Fruit fly (Drosophila melanogaster) whole organism, prepupa: ENCODE results near the gene Mettl3.

Experiments used
- CG11294 ChIP-seq: fragments of 200-800 bp; sonication (Bioruptor generic); IDR thresholded peaks from 2 replicates; pipeline ENCODE4 v1.3.6; 2022; ENCODE audit warnings: missing biosample characterization, missing genetic modification characterization
- CG11902 ChIP-seq: fragments of 200-800 bp; sonication (Bioruptor generic); optimal IDR thresholded peaks from 3 replicates; lab custom pipeline; 2016; ENCODE audit warnings: missing biosample characterization, missing genetic modification characterization
- CG32006 ChIP-seq: fragments of 200-800 bp; sonication (Bioruptor generic); optimal IDR thresholded peaks from 3 replicates; lab custom pipeline; 2017; ENCODE audit warnings: missing biosample characterization, mild to moderate bottlenecking, missing genetic modification characterization
- Eip75B ChIP-seq: fragments of 200-800 bp; sonication (Bioruptor generic); optimal IDR thresholded peaks from 3 replicates; lab custom pipeline; 2016; ENCODE audit warnings: missing biosample characterization, missing genetic modification characterization
- Eip93F ChIP-seq: fragments of 200-800 bp; sonication (Bioruptor generic); optimal IDR thresholded peaks from 2 replicates; lab custom pipeline; 2016; ENCODE audit warnings: missing biosample characterization, mild to moderate bottlenecking, missing genetic modification characterization
- Met ChIP-seq: fragments of 200-800 bp; sonication (Bioruptor generic); optimal IDR thresholded peaks from 3 replicates; lab custom pipeline; 2016; ENCODE audit warnings: missing biosample characterization, missing genetic modification characterization
- OdsH ChIP-seq: fragments of 200-800 bp; sonication (Bioruptor generic); optimal IDR thresholded peaks from 3 replicates; lab custom pipeline; 2016; ENCODE audit warnings: missing biosample characterization, missing genetic modification characterization

- no peak for TF ChIP-seq Eip75B (GFP tag; lab: Kevin White, UChicago)
- no peak for TF ChIP-seq Met
- no peak for TF ChIP-seq CG32006 (GFP tag; lab: Kevin White, UChicago)
- no peak for TF ChIP-seq CG11294 (GFP tag; lab: Robert Waterston, UW)
- no peak for TF ChIP-seq OdsH (GFP tag; lab: Kevin White, UChicago)
- TF ChIP-seq CG11902: no peak
- no peak for TF ChIP-seq Eip93F (GFP tag; lab: Kevin White, UChicago)
Measured at dm6 chr3R:24065718-24066117, 33.8 kb downstream of the Mettl3 start.
